Fruit fly (Drosophila melanogaster): ENCODE data around the gene snRNP-U1-70K.

snRNP-U1-70K gene

DNA sequence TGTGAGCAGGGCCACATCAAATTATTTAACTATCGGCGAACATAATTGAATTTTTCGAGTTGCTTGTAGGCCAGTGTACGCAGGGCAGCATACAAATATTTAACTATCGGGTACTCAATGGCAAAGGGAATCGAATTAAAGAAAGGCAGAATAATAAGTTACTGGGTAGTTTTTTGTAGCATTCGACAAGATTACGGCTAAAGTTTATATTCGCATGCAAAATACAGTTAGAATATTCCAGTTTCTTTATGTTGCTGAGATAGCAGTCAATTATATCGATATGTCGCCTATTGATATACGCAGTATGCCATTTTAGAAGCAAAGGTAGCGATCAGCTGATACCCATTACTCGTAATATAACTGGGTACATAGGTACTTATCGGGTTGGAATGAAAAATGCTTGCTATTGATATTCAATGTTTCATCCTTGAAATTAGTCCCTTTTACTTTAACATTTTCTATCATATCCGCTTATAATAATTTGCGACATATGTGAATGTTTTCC, 3.5 kb downstream of the snRNP-U1-70K start (continued):
- TF ChIP-seq PHDP (tag; optimal IDR thresholded peaks at IDR 0.05) (peak; percentile 51), CG17361 (GFP tag; IDR thresholded peaks at IDR 0.05) (peak; percentile 74; the same call in 1 of the 3 replicates), ATbp (GFP tag; optimal IDR thresholded peaks at IDR 0.05) (peak; percentile 10), Sry-δ (GFP tag; optimal IDR thresholded peaks at IDR 0.05) (peak; percentile 68), HmgZ (tag; optimal IDR thresholded peaks at IDR 0.05) (peak; percentile 53), mld (GFP tag; IDR thresholded peaks at IDR 0.05; ENCODE audit: partially characterized antibody) (peak; percentile 51; the same call in 2 of the 3 replicates), tx (GFP tag; optimal IDR thresholded peaks at IDR 0.05) (peak; percentile 32), ind (GFP tag; optimal IDR thresholded peaks at IDR 0.05) (peak; percentile 9), wdn (GFP tag; IDR thresholded peaks at IDR 0.05) (0 out of 2 replicates have a peak, but pooled peaks have one; percentile 44), en (GFP tag; optimal IDR thresholded peaks at IDR 0.05) (peak; percentile 55), ase (GFP tag; IDR thresholded peaks at IDR 0.05) (peak; percentile 4; the same call in 1 of the 3 replicates), CG12659 (GFP tag; optimal IDR thresholded peaks at IDR 0.05) (peak; percentile 24), HmgD (GFP tag; optimal IDR thresholded peaks at IDR 0.05) (peak; percentile 8), lola (GFP tag; optimal IDR thresholded peaks at IDR 0.05) (peak in 1 of 3 experiments; percentile 41), Elba2 (GFP tag; optimal IDR thresholded peaks at IDR 0.05) (no peak), Med (GFP tag) (peak; percentile 95), kni (GFP tag; optimal IDR thresholded peaks at IDR 0.05) (no peak), salm (tag; optimal IDR thresholded peaks at IDR 0.05) (peak; percentile 35), CG31365 (tag; optimal IDR thresholded peaks at IDR 0.05) (peak; percentile 20), nmo (GFP tag; optimal IDR thresholded peaks at IDR 0.05) (peak; percentile 32), klu (GFP tag; IDR thresholded peaks at IDR 0.05) (no peak), Scr (GFP tag; IDR thresholded peaks at IDR 0.05; ENCODE audit: partially characterized antibody) (peak; percentile 86), CG12219 (GFP tag; optimal IDR thresholded peaks at IDR 0.05) (peak; percentile 18), H2.0 (GFP tag; IDR thresholded peaks at IDR 0.05) (no peak), Asciz (GFP tag; optimal IDR thresholded peaks at IDR 0.05) (no peak), Opbp (GFP tag; IDR thresholded peaks at IDR 0.05; ENCODE audit: partially characterized antibody) (peak; percentile 76), tll (GFP tag; optimal IDR thresholded peaks at IDR 0.05) (peak in 1 of 2 experiments; percentile 60), pb (GFP tag; optimal IDR thresholded peaks at IDR 0.05) (peak; percentile 37), trem (tag; optimal IDR thresholded peaks at IDR 0.05) (peak; percentile 29), al (GFP tag; IDR thresholded peaks at IDR 0.05) (0 out of 2 replicates have a peak, but pooled peaks have one; percentile 4), prd (optimal IDR thresholded peaks at IDR 0.05) (no peak), prd (GFP tag; IDR thresholded peaks at IDR 0.05) (peak; percentile 23; the same call in 1 of the 3 replicates), Ptx1 (GFP tag; IDR thresholded peaks at IDR 0.05) (0 out of 2 replicates have a peak, but pooled peaks have one; percentile 15), ac (GFP tag; optimal IDR thresholded peaks at IDR 0.05) (no peak), CG3281 (GFP tag; optimal IDR thresholded peaks at IDR 0.05) (peak; percentile 18), jigr1 (GFP tag; IDR thresholded peaks at IDR 0.05) (no peak), grau (tag; optimal IDR thresholded peaks at IDR 0.05) (peak; percentile 44), chif (GFP tag; optimal IDR thresholded peaks at IDR 0.05) (peak in 1 of 2 experiments; percentile 56), ttk (GFP tag; IDR thresholded peaks at IDR 0.05) (peak; percentile 33; the same call in 1 of the 2 replicates), CG10654 (GFP tag; optimal IDR thresholded peaks at IDR 0.05) (peak; percentile 36), CG3065 (GFP tag; optimal IDR thresholded peaks at IDR 0.05) (no peak), CHES-1-like (GFP tag; optimal IDR thresholded peaks at IDR 0.05) (peak; percentile 48), esg (GFP tag; conservative IDR thresholded peaks at IDR 0.05) (0 out of 2 replicates have a peak, but pooled peaks have one; percentile 15), pzg (GFP tag; optimal IDR thresholded peaks at IDR 0.05) (peak; percentile 46), bbx (GFP tag; IDR thresholded peaks at IDR 0.05; ENCODE audit: partially characterized antibody) (peak; percentile 81; the same call in 1 of the 2 replicates), NK7.1 (GFP tag; optimal IDR thresholded peaks at IDR 0.05) (peak; percentile 53), CG17359 (tag; optimal IDR thresholded peaks at IDR 0.05) (peak; percentile 26), CG1603 (tag; optimal IDR thresholded peaks at IDR 0.05) (peak; percentile 69), CG15269 (tag; optimal IDR thresholded peaks at IDR 0.05) (peak; percentile 41)
